Fruit fly (Drosophila melanogaster) whole organism, embryonic: ENCODE measurements around the gene RpL28.

Source experiments
- Antp ChIP-seq: fragments of 200-800 bp; sonication (Bioruptor generic); optimal IDR thresholded peaks from 3 replicates; lab custom pipeline; 2016; ENCODE audit warnings: missing biosample characterization, missing genetic modification characterization
- CG10565 ChIP-seq: fragments of 200-800 bp; sonication (Bioruptor generic); optimal IDR thresholded peaks from 3 replicates; lab custom pipeline; 2016; ENCODE audit warnings: missing biosample characterization, mild to moderate bottlenecking, missing genetic modification characterization
- CG10959 ChIP-seq: fragments of 200-800 bp; sonication (Bioruptor generic); IDR thresholded peaks from 2 replicates; pipeline ENCODE4 v1.3.6; 2022; ENCODE audit warnings: missing biosample characterization, missing genetic modification characterization
- CG11504 ChIP-seq: fragments of 200-800 bp; sonication (Bioruptor generic); optimal IDR thresholded peaks from 3 replicates; lab custom pipeline; 2019; ENCODE audit warnings: missing biosample characterization, mild to moderate bottlenecking, missing genetic modification characterization, moderate library complexity
- CG14667 ChIP-seq: fragments of 200-800 bp; sonication (Bioruptor generic); IDR thresholded peaks from 2 replicates; pipeline ENCODE4 v1.3.6; 2022; ENCODE audit warnings: missing biosample characterization, missing genetic modification characterization
- CG14965 ChIP-seq: fragments of 200-800 bp; sonication (Bioruptor generic); optimal IDR thresholded peaks from 2 replicates; lab custom pipeline; 2016; ENCODE audit warnings: missing biosample characterization, missing genetic modification characterization, borderline replicate concordance
- CG17186 ChIP-seq: fragments of 200-800 bp; sonication (Bioruptor generic); optimal IDR thresholded peaks from 3 replicates; lab custom pipeline; 2017; ENCODE audit warnings: missing biosample characterization, missing genetic modification reagents, missing genetic modification characterization
- CG1792 ChIP-seq: fragments of 200-800 bp; sonication (Bioruptor generic); optimal IDR thresholded peaks from 2 replicates; lab custom pipeline; 2016; ENCODE audit warnings: missing biosample characterization, missing genetic modification characterization
- CG2875 ChIP-seq: fragments of 200-800 bp; sonication (Bioruptor generic); optimal IDR thresholded peaks from 2 replicates; lab custom pipeline; 2017; ENCODE audit warnings: missing biosample characterization, mild to moderate bottlenecking, missing genetic modification characterization, missing genetic modification reagents
- CG2889 ChIP-seq: fragments of 200-800 bp; sonication (Bioruptor generic); IDR thresholded peaks from 3 replicates; pipeline ENCODE4 v1.3.6; 2022; ENCODE audit warnings: missing biosample characterization, missing genetic modification characterization
- CG31365 ChIP-seq: fragments of 200-800 bp; sonication (Bioruptor generic); optimal IDR thresholded peaks from 2 replicates; lab custom pipeline; 2018; ENCODE audit warnings: missing biosample characterization, mild to moderate bottlenecking, missing genetic modification characterization
- CG3281 ChIP-seq: fragments of 200-800 bp; sonication (Bioruptor generic); optimal IDR thresholded peaks from 3 replicates; lab custom pipeline; 2017; ENCODE audit warnings: missing biosample characterization, mild to moderate bottlenecking, missing genetic modification characterization
- CG33557 ChIP-seq: fragments of 200-800 bp; sonication (Bioruptor generic); optimal IDR thresholded peaks from 2 replicates; lab custom pipeline; 2019; ENCODE audit warnings: missing biosample characterization, mild to moderate bottlenecking, missing genetic modification characterization, moderate library complexity
- CG4282 ChIP-seq: fragments of 200-800 bp; sonication (Bioruptor generic); optimal IDR thresholded peaks from 2 replicates; lab custom pipeline; 2016; ENCODE audit warnings: missing biosample characterization, missing genetic modification characterization
- CG4328 ChIP-seq: fragments of 200-800 bp; sonication (Bioruptor generic); optimal IDR thresholded peaks from 3 replicates; lab custom pipeline; 2017; ENCODE audit warnings: missing biosample characterization, missing genetic modification reagents, missing genetic modification characterization
- CG5245 ChIP-seq: fragments of 200-800 bp; sonication (Bioruptor generic); optimal IDR thresholded peaks from 3 replicates; lab custom pipeline; 2016; ENCODE audit warnings: missing biosample characterization, missing genetic modification characterization
- CG6175 ChIP-seq: fragments of 200-800 bp; sonication (Bioruptor generic); IDR thresholded peaks from 3 replicates; pipeline ENCODE4 v1.3.6; 2022; ENCODE audit warnings: missing biosample characterization, missing genetic modification characterization
- CG6654 ChIP-seq: fragments of 200-800 bp; sonication (Bioruptor generic); optimal IDR thresholded peaks from 2 replicates; lab custom pipeline; 2017; ENCODE audit warnings: missing biosample characterization, mild to moderate bottlenecking, missing genetic modification characterization
- CG8478 ChIP-seq: fragments of >200 bp; optimal IDR thresholded peaks from 2 replicates; lab custom pipeline; 2018
- Dip3 ChIP-seq: fragments of 200-800 bp; sonication (Bioruptor generic); optimal IDR thresholded peaks from 3 replicates; lab custom pipeline; 2016; ENCODE audit warnings: missing biosample characterization, missing genetic modification characterization
- ERR ChIP-seq: fragments of 200-800 bp; sonication (Bioruptor generic); optimal IDR thresholded peaks from 2 replicates; lab custom pipeline; 2016; ENCODE audit warnings: missing biosample characterization, missing genetic modification characterization
- Ets65A ChIP-seq: fragments of 200-800 bp; sonication (Bioruptor generic); peaks from one replicate; lab custom pipeline; 2016; ENCODE audit warnings: missing biosample characterization, missing genetic modification characterization
- HLH3B ChIP-seq: fragments of 200-800 bp; sonication (Bioruptor generic); IDR thresholded peaks from 2 replicates; pipeline ENCODE4 v1.3.6; 2022; ENCODE audit warnings: missing biosample characterization, missing genetic modification characterization
- Hmr ChIP-seq: fragments of 200-800 bp; sonication (Bioruptor generic); optimal IDR thresholded peaks from 3 replicates; lab custom pipeline; 2017; ENCODE audit warnings: mild to moderate bottlenecking, missing biosample characterization, missing genetic modification reagents, missing genetic modification characterization
- Kr ChIP-seq: fragments of 200-800 bp; sonication (Bioruptor generic); optimal IDR thresholded peaks from 2 replicates; lab custom pipeline; 2017; ENCODE audit warnings: missing biosample characterization, mild to moderate bottlenecking, missing genetic modification characterization
- Lim3 ChIP-seq: fragments of 200-800 bp; sonication (Bioruptor generic); IDR thresholded peaks from 2 replicates; pipeline ENCODE4 v1.3.6; 2022; ENCODE audit warnings: missing biosample characterization, missing genetic modification characterization
- Meics ChIP-seq: fragments of 200-800 bp; sonication (Bioruptor generic); optimal IDR thresholded peaks from 2 replicates; lab custom pipeline; 2017; ENCODE audit warnings: missing biosample characterization, mild to moderate bottlenecking, missing genetic modification characterization
- Mes4 ChIP-seq: fragments of 200-800 bp; sonication (Bioruptor generic); optimal IDR thresholded peaks from 2 replicates; lab custom pipeline; 2016; ENCODE audit warnings: missing biosample characterization, missing genetic modification characterization
- Neu2 ChIP-seq: fragments of 200-800 bp; sonication (Bioruptor generic); optimal IDR thresholded peaks from 3 replicates; lab custom pipeline; 2016; ENCODE audit warnings: missing biosample characterization, missing genetic modification characterization, borderline replicate concordance
- Optix ChIP-seq: fragments of 200-800 bp; sonication (Bioruptor generic); IDR thresholded peaks from 3 replicates; pipeline ENCODE4 v1.3.6; 2022; ENCODE audit warnings: missing biosample characterization, missing genetic modification characterization
- aop ChIP-seq: fragments of 200-800 bp; sonication (Bioruptor generic); IDR thresholded peaks from 2 replicates; pipeline ENCODE4 v1.3.6; 2022; ENCODE audit warnings: missing biosample characterization, missing genetic modification characterization
- bcd ChIP-seq: fragments of 200-800 bp; sonication (Bioruptor generic); optimal IDR thresholded peaks from 2 replicates; lab custom pipeline; 2017; ENCODE audit warnings: missing biosample characterization, mild to moderate bottlenecking, missing genetic modification characterization
- bowl ChIP-seq: fragments of 200-800 bp; sonication (Bioruptor generic); IDR thresholded peaks from 2 replicates; pipeline ENCODE4 v1.3.6; 2022; ENCODE audit warnings: missing biosample characterization, missing genetic modification characterization
- danr ChIP-seq: fragments of 200-800 bp; sonication (Bioruptor generic); IDR thresholded peaks from 2 replicates; pipeline ENCODE4 v1.3.6; 2022; ENCODE audit warnings: missing biosample characterization, missing genetic modification characterization
- dysf ChIP-seq: fragments of 200-800 bp; sonication (Bioruptor generic); IDR thresholded peaks from 3 replicates; pipeline ENCODE4 v1.3.6; 2022; ENCODE audit warnings: missing biosample characterization, missing genetic modification characterization
- fd96Cb ChIP-seq: fragments of 200-800 bp; sonication (Bioruptor generic); optimal IDR thresholded peaks from 2 replicates; lab custom pipeline; 2018; ENCODE audit warnings: missing biosample characterization, mild to moderate bottlenecking, missing genetic modification characterization, moderate library complexity
- gcm ChIP-seq: fragments of 200-800 bp; sonication (Bioruptor generic); optimal IDR thresholded peaks from 2 replicates; lab custom pipeline; 2019; ENCODE audit warnings: missing biosample characterization, mild to moderate bottlenecking, missing genetic modification characterization, moderate library complexity
- ind ChIP-seq: fragments of 200-800 bp; sonication (Bioruptor generic); optimal IDR thresholded peaks from 3 replicates; lab custom pipeline; 2016; ENCODE audit warnings: missing biosample characterization, missing genetic modification characterization
- jing ChIP-seq: fragments of 200-800 bp; sonication (Bioruptor generic); optimal IDR thresholded peaks from 2 replicates; lab custom pipeline; 2018; ENCODE audit warnings: missing biosample characterization, mild to moderate bottlenecking, missing genetic modification characterization
- jumu ChIP-seq: fragments of 200-800 bp; sonication (Bioruptor generic); optimal IDR thresholded peaks from 3 replicates; lab custom pipeline; 2016; ENCODE audit warnings: missing biosample characterization, missing genetic modification characterization
- lab ChIP-seq: fragments of 200-800 bp; sonication (Bioruptor generic); optimal IDR thresholded peaks from 3 replicates; lab custom pipeline; 2017; ENCODE audit warnings: missing biosample characterization, missing genetic modification characterization, mild to moderate bottlenecking, moderate library complexity, missing genetic modification reagents
- maf-S ChIP-seq: fragments of 200-800 bp; sonication (Bioruptor generic); optimal IDR thresholded peaks from 2 replicates; lab custom pipeline; 2016; ENCODE audit warnings: missing biosample characterization, missing genetic modification characterization
- nerfin-1 ChIP-seq: fragments of 200-800 bp; sonication (Bioruptor generic); optimal IDR thresholded peaks from 3 replicates; lab custom pipeline; 2019; ENCODE audit warnings: missing biosample characterization, mild to moderate bottlenecking, missing genetic modification characterization, moderate library complexity
- oc ChIP-seq: fragments of 200-800 bp; sonication (Bioruptor generic); optimal IDR thresholded peaks from 2 replicates; lab custom pipeline; 2018; ENCODE audit warnings: missing biosample characterization, mild to moderate bottlenecking, missing genetic modification characterization, moderate library complexity
- onecut ChIP-seq: fragments of 200-800 bp; sonication (Bioruptor generic); IDR thresholded peaks from 2 replicates; pipeline ENCODE4 v1.3.6; 2022; ENCODE audit warnings: missing biosample characterization, missing genetic modification characterization
- org-1 ChIP-seq: fragments of 200-800 bp; sonication (Bioruptor generic); optimal IDR thresholded peaks from 2 replicates; lab custom pipeline; 2017; ENCODE audit warnings: missing biosample characterization, missing genetic modification characterization
- ro ChIP-seq: fragments of 200-800 bp; sonication (Bioruptor generic); IDR thresholded peaks from 2 replicates; pipeline ENCODE4 v1.3.6; 2022; ENCODE audit warnings: missing biosample characterization, missing genetic modification characterization
- seq ChIP-seq: fragments of 200-800 bp; sonication (Bioruptor generic); IDR thresholded peaks from 2 replicates; pipeline ENCODE4 v1.3.6; 2022; ENCODE audit warnings: missing biosample characterization, missing genetic modification characterization
- slou ChIP-seq: fragments of 200-800 bp; sonication (Bioruptor generic); optimal IDR thresholded peaks from 3 replicates; lab custom pipeline; 2016; ENCODE audit warnings: missing biosample characterization, missing genetic modification characterization
- sna ChIP-seq: fragments of 200-800 bp; sonication (Bioruptor generic); IDR thresholded peaks from 2 replicates; pipeline ENCODE4 v1.3.6; 2022; ENCODE audit warnings: missing biosample characterization, missing genetic modification characterization; ENCODE audit not compliant: partially characterized antibody
- wek ChIP-seq: fragments of 200-800 bp; sonication (Bioruptor generic); optimal IDR thresholded peaks from 3 replicates; lab custom pipeline; 2018; ENCODE audit warnings: missing biosample characterization, mild to moderate bottlenecking, missing genetic modification characterization, moderate library complexity

Gene RpL28

dm6 chr3L:3178530-3179096, 44.1 kb downstream of the RpL28 start, which contains the start of the genes MnM and Girdin (continued):
- TF ChIP-seq CG33557 (GFP tag; lab: Kevin White, UChicago) (peak; percentile 40), ind (GFP tag; lab: Kevin White, UChicago) (peak; percentile 76), jumu (GFP tag; lab: Kevin White, UChicago) (peak; percentile 86), Ets65A (peak; percentile 98), CG8478 (lab: Kevin White, UChicago) (no peak), CG4282 (GFP tag; lab: Kevin White, UChicago) (no peak), ERR (GFP tag; lab: Kevin White, UChicago) (peak; percentile 55), Optix (no peak), CG2875 (no peak), Mes4 (GFP tag; lab: Kevin White, UChicago) (peak; percentile 50), bowl (GFP tag; lab: Robert Waterston, UW) (no peak), ro (GFP tag; lab: Robert Waterston, UW) (no peak), jing (GFP tag; lab: Kevin White, UChicago) (no peak), fd96Cb (tag; lab: Kevin White, UChicago) (peak; percentile 16), Dip3 (peak; percentile 73), CG3281 (no peak), seq (no peak), gcm (no peak), CG1792 (GFP tag; lab: Kevin White, UChicago) (peak; percentile 17), maf-S (GFP tag; lab: Kevin White, UChicago) (peak; percentile 75), CG6654 (no peak), sna (GFP tag; lab: Robert Waterston, UW) (peak; percentile 88), dysf (GFP tag; lab: Robert Waterston, UW) (peak; percentile 64; the same call in 2 of the 3 replicates), oc (no peak), slou (GFP tag; lab: Kevin White, UChicago) (no peak), Hmr (GFP tag; lab: Kevin White, UChicago) (peak; percentile 59), CG6175 (peak; percentile 67; the same call in 2 of the 3 replicates), CG14965 (GFP tag; lab: Kevin White, UChicago) (peak; percentile 38), aop (GFP tag; lab: Robert Waterston, UW) (no peak), CG4328 (GFP tag; lab: Kevin White, UChicago) (no peak), nerfin-1 (tag; lab: Kevin White, UChicago) (peak; percentile 6), CG10565 (GFP tag; lab: Kevin White, UChicago) (no peak), CG11504 (tag; lab: Kevin White, UChicago) (no peak), CG17186 (GFP tag; lab: Kevin White, UChicago) (peak; percentile 53), CG2889 (GFP tag; lab: Robert Waterston, UW) (no peak), danr (GFP tag; lab: Robert Waterston, UW) (no peak), org-1 (GFP tag; lab: Kevin White, UChicago) (peak; percentile 12), bcd (no peak), CG5245 (GFP tag; lab: Kevin White, UChicago) (peak; percentile 55), CG14667 (no peak), onecut (GFP tag; lab: Robert Waterston, UW) (no peak), Kr (GFP tag; lab: Kevin White, UChicago) (no peak), Meics (GFP tag; lab: Kevin White, UChicago) (peak; percentile 22), CG31365 (no peak), wek (GFP tag; lab: Kevin White, UChicago) (no peak), lab (GFP tag; lab: Kevin White, UChicago) (no peak), Lim3 (no peak), HLH3B (GFP tag; lab: Robert Waterston, UW) (no peak; the same call in 1 of the 2 replicates), Neu2 (GFP tag; lab: Kevin White, UChicago) (peak; percentile 50), CG10959 (GFP tag; lab: Robert Waterston, UW) (no peak), Antp (GFP tag; lab: Kevin White, UChicago) (peak; percentile 82)
